Worm (Caenorhabditis elegans) whole organism, early embryonic: ENCODE data around the gene rnf-121.

Source experiments
- B0310.2 ChIP-seq: sonication (generic microtip); optimal IDR thresholded peaks from 2 replicates; lab custom pipeline; 2016; ENCODE audit warnings: mild to moderate bottlenecking, missing genetic modification characterization, missing compliant biosample characterization
- F13C5.2 ChIP-seq: sonication (generic microtip); optimal IDR thresholded peaks from 2 replicates; lab custom pipeline; 2017; ENCODE audit warnings: mild to moderate bottlenecking, missing genetic modification characterization, inconsistent platforms, missing compliant biosample characterization
- aly-1 ChIP-seq: sonication (generic microtip); optimal IDR thresholded peaks from 2 replicates; lab custom pipeline; 2016; ENCODE audit warnings: missing genetic modification characterization, missing compliant biosample characterization
- ama-1 ChIP-seq: fragments of 150-350 bp; optimal IDR thresholded peaks from 2 replicates; lab custom pipeline; 2014
- ceh-13 ChIP-seq: fragments of 200-800 bp; sonication (Bioruptor generic); optimal IDR thresholded peaks from 2 replicates; lab custom pipeline; 2018; ENCODE audit warnings: mild to moderate bottlenecking, missing genetic modification characterization, missing compliant biosample characterization
- ceh-36 ChIP-seq: sonication (generic microtip); optimal IDR thresholded peaks from 2 replicates; lab custom pipeline; 2016; ENCODE audit warnings: missing genetic modification characterization, inconsistent platforms, missing compliant biosample characterization
- ets-7 ChIP-seq: sonication (generic microtip); optimal IDR thresholded peaks from 2 replicates; lab custom pipeline; 2016; ENCODE audit warnings: missing genotype, missing genetic modification characterization, missing compliant biosample characterization
- flt-1 ChIP-seq: fragments of 200-800 bp; sonication (Bioruptor generic); IDR thresholded peaks from 2 replicates; pipeline ENCODE4 v1.3.6; 2022; ENCODE audit warnings: missing genetic modification characterization, missing compliant biosample characterization
- hmbx-1 ChIP-seq: sonication (generic microtip); optimal IDR thresholded peaks from 2 replicates; lab custom pipeline; 2016; ENCODE audit warnings: mild to moderate bottlenecking, missing genetic modification characterization, missing compliant biosample characterization
- hmg-4 ChIP-seq: fragments of 200-800 bp; sonication (Bioruptor generic); optimal IDR thresholded peaks from 2 replicates; lab custom pipeline; 2018; ENCODE audit warnings: mild to moderate bottlenecking, missing genetic modification characterization, missing compliant biosample characterization
- hnd-1 ChIP-seq: sonication (generic microtip); optimal IDR thresholded peaks from 2 replicates; lab custom pipeline; 2016; ENCODE audit warnings: missing genetic modification characterization, missing compliant biosample characterization
- pes-1 ChIP-seq: fragments of 200-800 bp; sonication (Bioruptor generic); IDR thresholded peaks from 2 replicates; pipeline ENCODE4 v1.3.6; 2022; ENCODE audit warnings: missing genetic modification reagents, missing genetic modification characterization, missing compliant biosample characterization
- scrt-1 ChIP-seq: fragments of 200-800 bp; sonication (Bioruptor generic); IDR thresholded peaks from 2 replicates; pipeline ENCODE4 v1.3.6; 2022; ENCODE audit warnings: missing genetic modification characterization, missing compliant biosample characterization
- sea-1 ChIP-seq: fragments of 200-800 bp; sonication (Bioruptor generic); conservative IDR thresholded peaks from 2 replicates; pipeline ENCODE4 v1.3.6; 2022; ENCODE audit warnings: missing genetic modification characterization, missing compliant biosample characterization
- tbx-11 ChIP-seq: fragments of 200-800 bp; sonication (Bioruptor generic); IDR thresholded peaks from 2 replicates; pipeline ENCODE4 v1.3.6; 2022; ENCODE audit warnings: missing genetic modification characterization, missing compliant biosample characterization
- tbx-37 ChIP-seq: fragments of 200-800 bp; sonication (Bioruptor generic); conservative IDR thresholded peaks from 2 replicates; pipeline ENCODE4 v1.3.6; 2022; ENCODE audit warnings: missing genetic modification reagents, missing genetic modification characterization, missing compliant biosample characterization
- tra-4 ChIP-seq: sonication (generic microtip); optimal IDR thresholded peaks from 2 replicates; lab custom pipeline; 2017; ENCODE audit warnings: missing genetic modification characterization, missing compliant biosample characterization

rnf-121 gene

ce11 chrIII:4123900-4124299 lies 46.9 kb downstream of the rnf-121 start:
- no peak for TF ChIP-seq ceh-13 (GFP tag; lab: Kevin White, UChicago)
- TF ChIP-seq ceh-36 (tag; lab: Kevin White, UChicago): no peak
- TF ChIP-seq flt-1 (GFP tag; lab: Robert Waterston, UW): no peak
- no peak for TF ChIP-seq hmg-4 (GFP tag; lab: Kevin White, UChicago)
- no peak for TF ChIP-seq B0310.2 (tag; lab: Kevin White, UChicago)
- TF ChIP-seq scrt-1 (GFP tag; lab: Robert Waterston, UW): no peak
- TF ChIP-seq ets-7 (tag; lab: Kevin White, UChicago): no peak
- TF ChIP-seq F13C5.2: no peak
- no peak for TF ChIP-seq hnd-1
- TF ChIP-seq pes-1 (GFP tag; lab: Robert Waterston, UW): no peak
- no peak for TF ChIP-seq aly-1 (tag; lab: Kevin White, UChicago)
- TF ChIP-seq hmbx-1: no peak
- TF ChIP-seq ama-1 (lab: Kevin White, UChicago): no peak
- TF ChIP-seq tra-4 (tag; lab: Kevin White, UChicago): no peak
- no peak for TF ChIP-seq tbx-11 (GFP tag; lab: Robert Waterston, UW)
- no peak for TF ChIP-seq sea-1 (GFP tag; lab: Robert Waterston, UW)
- TF ChIP-seq tbx-37: no peak

DNA sequence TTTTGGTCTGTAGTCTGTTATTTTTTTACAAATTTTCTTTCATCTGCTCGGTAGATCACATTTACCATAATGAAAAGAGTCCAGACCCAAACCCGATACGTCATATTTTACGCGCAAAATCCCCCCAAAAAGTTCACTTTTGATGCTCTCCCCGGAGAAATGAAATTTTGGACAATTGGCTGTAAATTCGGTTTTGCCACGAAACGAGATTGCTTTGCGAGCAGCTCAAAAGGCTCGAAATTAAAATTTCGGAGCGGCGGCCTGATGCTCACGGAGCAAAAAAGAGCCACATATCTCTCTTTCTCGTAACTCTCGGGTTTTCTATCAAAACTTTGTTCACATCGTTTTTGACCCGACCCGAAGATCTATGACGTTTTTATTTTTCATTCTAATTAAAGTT lies 47.5 kb downstream of the rnf-121 start:
- TF ChIP-seq ama-1 (lab: Kevin White, UChicago) (no peak), hmbx-1 (no peak), hmg-4 (GFP tag; lab: Kevin White, UChicago) (no peak), hnd-1 (no peak), pes-1 (GFP tag; lab: Robert Waterston, UW) (no peak), ceh-13 (GFP tag; lab: Kevin White, UChicago) (no peak), aly-1 (tag; lab: Kevin White, UChicago) (no peak), B0310.2 (tag; lab: Kevin White, UChicago) (no peak), scrt-1 (GFP tag; lab: Robert Waterston, UW) (no peak), ets-7 (tag; lab: Kevin White, UChicago) (no peak), tbx-11 (GFP tag; lab: Robert Waterston, UW) (no peak), ceh-36 (tag; lab: Kevin White, UChicago) (no peak), tra-4 (tag; lab: Kevin White, UChicago) (no peak), tbx-37 (no peak), sea-1 (GFP tag; lab: Robert Waterston, UW) (no peak), F13C5.2 (no peak), flt-1 (GFP tag; lab: Robert Waterston, UW) (no peak)

ce11 chrIII:4120386-4120785 lies 50.4 kb downstream of the rnf-121 start:
- TF ChIP-seq ceh-13 (GFP tag; lab: Kevin White, UChicago): no peak
- no peak for TF ChIP-seq flt-1 (GFP tag; lab: Robert Waterston, UW)
- TF ChIP-seq sea-1 (GFP tag; lab: Robert Waterston, UW): no peak
- no peak for TF ChIP-seq pes-1 (GFP tag; lab: Robert Waterston, UW)
- no peak for TF ChIP-seq hmg-4 (GFP tag; lab: Kevin White, UChicago)
- no peak for TF ChIP-seq ceh-36 (tag; lab: Kevin White, UChicago)
- TF ChIP-seq scrt-1 (GFP tag; lab: Robert Waterston, UW): no peak
- TF ChIP-seq ama-1 (lab: Kevin White, UChicago): no peak
- no peak for TF ChIP-seq F13C5.2
- TF ChIP-seq ets-7 (tag; lab: Kevin White, UChicago): no peak

DNA sequence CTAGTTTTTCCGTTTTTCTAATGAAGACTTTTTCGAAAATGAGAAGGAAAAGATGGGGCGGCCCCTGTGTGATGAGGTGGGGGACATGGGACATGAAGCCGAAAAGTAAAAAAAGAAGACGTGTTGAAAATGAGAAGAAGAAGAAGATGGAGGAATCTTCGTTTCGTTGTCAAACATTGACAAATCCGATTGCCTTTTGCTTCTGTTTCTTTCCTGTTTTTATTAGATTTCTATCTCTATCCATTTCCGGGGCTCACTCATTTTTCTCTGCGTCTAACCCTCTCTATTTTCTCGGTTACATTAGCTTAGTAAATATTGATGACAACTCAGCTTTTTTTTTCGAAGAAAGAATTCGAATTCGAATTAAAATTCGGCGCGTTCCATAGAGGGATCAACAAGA lies 51.0 kb downstream of the rnf-121 start:
- TF ChIP-seq ets-7 (tag; lab: Kevin White, UChicago) (no peak), tra-4 (tag; lab: Kevin White, UChicago) (no peak), tbx-37 (no peak), scrt-1 (GFP tag; lab: Robert Waterston, UW) (no peak), B0310.2 (tag; lab: Kevin White, UChicago) (no peak), flt-1 (GFP tag; lab: Robert Waterston, UW) (no peak), F13C5.2 (no peak), tbx-11 (GFP tag; lab: Robert Waterston, UW) (no peak), ama-1 (lab: Kevin White, UChicago) (no peak), hmbx-1 (no peak), hmg-4 (GFP tag; lab: Kevin White, UChicago) (no peak)
